Worm (Caenorhabditis elegans) whole organism, mixed stage, embryonic: ENCODE results near the gene ccr-4.

Experiments used
- blmp-1 ChIP-seq: fragments of 150-350 bp; optimal IDR thresholded peaks from 2 replicates; lab custom pipeline; 2014; ENCODE audit warnings: missing biosample characterization, missing genetic modification characterization
- ceh-83 ChIP-seq: fragments of 200-800 bp; sonication (Bioruptor generic); optimal IDR thresholded peaks from 2 replicates; lab custom pipeline; 2018; ENCODE audit warnings: mild to moderate bottlenecking, missing genetic modification characterization, missing compliant biosample characterization
- ces-1 ChIP-seq: fragments of 150-350 bp; optimal IDR thresholded peaks from 2 replicates; lab custom pipeline; 2014; ENCODE audit warnings: missing biosample characterization, missing genetic modification reagents, missing genetic modification characterization
- elt-1 ChIP-seq: sonication (generic microtip); optimal IDR thresholded peaks from 2 replicates; lab custom pipeline; 2017; ENCODE audit warnings: missing genetic modification characterization, mild to moderate bottlenecking, missing compliant biosample characterization, antibody characterized with exemption, moderate library complexity, borderline replicate concordance; ENCODE audit not compliant: insufficient read depth
- elt-3 ChIP-seq: fragments of 150-350 bp; optimal IDR thresholded peaks from 2 replicates; lab custom pipeline; 2014; ENCODE audit warnings: missing biosample characterization, missing genetic modification characterization
- hlh-1 ChIP-seq: fragments of 150-350 bp; optimal IDR thresholded peaks from 2 replicates; lab custom pipeline; 2014; ENCODE audit warnings: missing biosample characterization, missing genetic modification reagents, missing genetic modification characterization
- lsy-2 ChIP-seq: fragments of 150-350 bp; optimal IDR thresholded peaks from 2 replicates; lab custom pipeline; 2014; ENCODE audit warnings: missing biosample characterization, missing genetic modification characterization
- nhr-237 ChIP-seq: fragments of 150-350 bp; optimal IDR thresholded peaks from 2 replicates; lab custom pipeline; 2014; ENCODE audit warnings: missing biosample characterization, missing genetic modification characterization
- nhr-76 ChIP-seq: sonication (generic microtip); optimal IDR thresholded peaks from 2 replicates; lab custom pipeline; 2017; ENCODE audit warnings: missing biosample characterization, missing genetic modification characterization
- pha-4 ChIP-seq: fragments of 150-350 bp; optimal IDR thresholded peaks from 2 replicates; lab custom pipeline; 2018; ENCODE audit warnings: missing biosample characterization, missing genetic modification reagents, missing genetic modification characterization
- snpc-4 ChIP-seq: fragments of 150-350 bp; optimal IDR thresholded peaks from 2 replicates; lab custom pipeline; 2014; ENCODE audit warnings: missing biosample characterization, missing genetic modification characterization
- sptf-1 ChIP-seq: sonication (generic microtip); optimal IDR thresholded peaks from 2 replicates; lab custom pipeline; 2017; ENCODE audit warnings: mild to moderate bottlenecking, missing genetic modification characterization, moderate library complexity, missing compliant biosample characterization
- unc-39 ChIP-seq: fragments of 150-350 bp; optimal IDR thresholded peaks from 2 replicates; lab custom pipeline; 2014; ENCODE audit warnings: missing biosample characterization, missing genetic modification characterization

DNA sequence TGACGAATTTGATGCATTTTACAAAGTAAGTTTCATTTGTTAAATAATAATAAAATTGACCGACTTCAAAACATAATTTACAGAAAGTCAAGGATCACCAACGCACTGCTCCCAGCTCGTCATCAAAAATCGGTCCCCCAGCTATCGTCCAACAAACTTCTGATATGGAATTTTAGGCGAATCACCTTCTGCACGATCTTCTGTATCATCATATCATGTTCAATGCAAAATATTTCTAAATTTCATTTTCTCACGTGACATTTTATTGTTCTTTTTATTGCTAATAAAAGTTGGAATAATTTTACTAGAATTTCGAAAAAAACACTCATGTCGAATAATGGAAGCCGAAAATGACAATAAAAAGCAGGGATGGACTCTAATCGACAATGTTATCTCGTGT is 48.8 kb downstream of the ccr-4 start, which contains the start of gene acl-13:
- TF ChIP-seq lsy-2 (no peak), ces-1 (no peak), blmp-1 (tag; lab: Kevin White, UChicago) (no peak), hlh-1 (tag; lab: Kevin White, UChicago) (no peak), unc-39 (tag; lab: Kevin White, UChicago) (no peak), nhr-76 (tag; lab: Kevin White, UChicago) (no peak), elt-3 (tag; lab: Kevin White, UChicago) (no peak), nhr-237 (tag; lab: Kevin White, UChicago) (no peak), ceh-83 (GFP tag; lab: Kevin White, UChicago) (no peak), snpc-4 (tag; lab: Kevin White, UChicago) (no peak), pha-4 (no peak), elt-1 (tag; lab: Kevin White, UChicago) (no peak), sptf-1 (no peak)
